Fruit fly (Drosophila melanogaster) whole organism, embryonic: ENCODE data around the gene Osi18.

Experiments used
- CG10979 ChIP-seq: fragments of 200-800 bp; sonication (Bioruptor generic); optimal IDR thresholded peaks from 2 replicates; lab custom pipeline; 2018; ENCODE audit warnings: missing biosample characterization, mild to moderate bottlenecking, missing genetic modification characterization, moderate library complexity
- CG11695 ChIP-seq: fragments of 200-800 bp; sonication (Bioruptor generic); IDR thresholded peaks from 3 replicates; pipeline ENCODE4 v1.3.6; 2022; ENCODE audit warnings: missing biosample characterization, missing genetic modification characterization
- CG11723 ChIP-seq: fragments of 200-800 bp; sonication (Bioruptor generic); optimal IDR thresholded peaks from 2 replicates; lab custom pipeline; 2017; ENCODE audit warnings: missing biosample characterization, mild to moderate bottlenecking, missing genetic modification characterization
- CG14050 ChIP-seq: fragments of 200-800 bp; sonication (Bioruptor generic); IDR thresholded peaks from 3 replicates; pipeline ENCODE4 v1.3.6; 2022; ENCODE audit warnings: missing biosample characterization, missing genetic modification characterization
- CG14860 ChIP-seq: fragments of 200-800 bp; sonication (Bioruptor generic); IDR thresholded peaks from 3 replicates; pipeline ENCODE4 v1.3.6; 2022; ENCODE audit warnings: missing biosample characterization, missing genetic modification characterization; ENCODE audit not compliant: partially characterized antibody
- CG15601 ChIP-seq: fragments of 200-800 bp; sonication (Bioruptor generic); optimal IDR thresholded peaks from 3 replicates; lab custom pipeline; 2019; ENCODE audit warnings: missing biosample characterization, mild to moderate bottlenecking, missing genetic modification characterization, moderate library complexity
- CG1603 ChIP-seq: fragments of 200-800 bp; sonication (Bioruptor generic); optimal IDR thresholded peaks from 2 replicates; lab custom pipeline; 2019; ENCODE audit warnings: missing biosample characterization, mild to moderate bottlenecking, missing genetic modification characterization, moderate library complexity
- CG17186 ChIP-seq: fragments of 200-800 bp; sonication (Bioruptor generic); optimal IDR thresholded peaks from 3 replicates; lab custom pipeline; 2017; ENCODE audit warnings: missing biosample characterization, missing genetic modification reagents, missing genetic modification characterization
- CG2120 ChIP-seq: fragments of 200-800 bp; sonication (Bioruptor generic); optimal IDR thresholded peaks from 3 replicates; lab custom pipeline; 2016; ENCODE audit warnings: missing biosample characterization, missing genetic modification characterization
- CG32532 ChIP-seq: fragments of 200-800 bp; sonication (Bioruptor generic); IDR thresholded peaks from 2 replicates; pipeline ENCODE4 v1.3.6; 2022; ENCODE audit warnings: missing biosample characterization, missing genetic modification characterization
- CG34224 ChIP-seq: fragments of 200-800 bp; sonication (Bioruptor generic); IDR thresholded peaks from 3 replicates; pipeline ENCODE4 v1.3.6; 2022; ENCODE audit warnings: missing biosample characterization, missing genetic modification characterization; ENCODE audit not compliant: partially characterized antibody
- CG3995 ChIP-seq: fragments of 200-800 bp; sonication (Bioruptor generic); optimal IDR thresholded peaks from 3 replicates; lab custom pipeline; 2016; ENCODE audit warnings: missing biosample characterization, missing genetic modification characterization
- CG6689 ChIP-seq: fragments of 200-800 bp; sonication (Bioruptor generic); IDR thresholded peaks from 2 replicates; pipeline ENCODE4 v1.3.6; 2022; ENCODE audit warnings: missing biosample characterization, missing genetic modification characterization
- CG9727 ChIP-seq: fragments of 200-800 bp; sonication (Bioruptor generic); optimal IDR thresholded peaks from 3 replicates; lab custom pipeline; 2017; ENCODE audit warnings: missing biosample characterization, mild to moderate bottlenecking, missing genetic modification characterization
- CG9797 ChIP-seq: fragments of 200-800 bp; sonication (Bioruptor generic); optimal IDR thresholded peaks from 3 replicates; lab custom pipeline; 2018; ENCODE audit warnings: missing biosample characterization, mild to moderate bottlenecking, missing genetic modification characterization
- CrebB ChIP-seq: fragments of 200-800 bp; sonication (Bioruptor generic); optimal IDR thresholded peaks from 3 replicates; lab custom pipeline; 2018; ENCODE audit warnings: missing biosample characterization, mild to moderate bottlenecking, missing genetic modification characterization
- Doc3 ChIP-seq: fragments of 200-800 bp; sonication (Bioruptor generic); IDR thresholded peaks from 3 replicates; pipeline ENCODE4 v1.3.6; 2022; ENCODE audit warnings: missing biosample characterization, missing genetic modification characterization; ENCODE audit not compliant: partially characterized antibody
- Dp ChIP-seq: fragments of 200-800 bp; sonication (Bioruptor generic); optimal IDR thresholded peaks from 2 replicates; lab custom pipeline; 2018; ENCODE audit warnings: missing biosample characterization, mild to moderate bottlenecking, missing genetic modification characterization, moderate library complexity
- Ets65A ChIP-seq: fragments of 200-800 bp; sonication (Bioruptor generic); peaks from one replicate; lab custom pipeline; 2016; ENCODE audit warnings: missing biosample characterization, missing genetic modification characterization
- Fer1 ChIP-seq: fragments of 200-800 bp; sonication (Bioruptor generic); optimal IDR thresholded peaks from 2 replicates; lab custom pipeline; 2017; ENCODE audit warnings: missing biosample characterization, mild to moderate bottlenecking, missing genetic modification characterization
- HmgD ChIP-seq: fragments of 200-800 bp; sonication (Bioruptor generic); optimal IDR thresholded peaks from 3 replicates; lab custom pipeline; 2016; ENCODE audit warnings: missing biosample characterization, missing genetic modification characterization
- Hr51 ChIP-seq, 2 experiments: fragments of 200-800 bp; sonication (Bioruptor generic); optimal IDR thresholded peaks; 2 replicates in 1 of 2; 3 replicates in 1 of 2; lab custom pipeline; 2016 to 2018; ENCODE audit warnings: missing biosample characterization in 2 of 2, missing genetic modification characterization in 2 of 2, mild to moderate bottlenecking in 1 of 2, moderate library complexity in 1 of 2
- Opbp ChIP-seq: fragments of 200-800 bp; sonication (Bioruptor generic); IDR thresholded peaks from 3 replicates; pipeline ENCODE4 v1.3.6; 2022; ENCODE audit warnings: missing biosample characterization, missing genetic modification characterization; ENCODE audit not compliant: partially characterized antibody
- PHDP ChIP-seq: fragments of 200-800 bp; sonication (Bioruptor generic); optimal IDR thresholded peaks from 3 replicates; lab custom pipeline; 2018; ENCODE audit warnings: missing biosample characterization, mild to moderate bottlenecking, missing genetic modification characterization, moderate library complexity
- Sin3A ChIP-seq: fragments of >200 bp; optimal IDR thresholded peaks from 2 replicates; lab custom pipeline; 2018
- YL-1 ChIP-seq: fragments of 200-800 bp; sonication (Bioruptor generic); optimal IDR thresholded peaks from 3 replicates; lab custom pipeline; 2017; ENCODE audit warnings: missing biosample characterization, mild to moderate bottlenecking, missing genetic modification characterization
- dan ChIP-seq: fragments of 200-800 bp; sonication (Bioruptor generic); IDR thresholded peaks from 2 replicates; pipeline ENCODE4 v1.3.6; 2022; ENCODE audit warnings: missing biosample characterization, missing genetic modification characterization
- dimm ChIP-seq: fragments of 200-800 bp; sonication (Bioruptor generic); IDR thresholded peaks from 2 replicates; pipeline ENCODE4 v1.3.6; 2022; ENCODE audit warnings: missing biosample characterization, missing genetic modification characterization
- eve ChIP-seq, 2 experiments: fragments of >200 bp; optimal IDR thresholded peaks; 2 replicates each; lab custom pipeline; 2017; ENCODE audit warnings: missing biosample characterization in 2 of 2, missing genetic modification characterization in 2 of 2
- gem ChIP-seq: fragments of 200-800 bp; sonication (Bioruptor generic); optimal IDR thresholded peaks from 2 replicates; lab custom pipeline; 2019; ENCODE audit warnings: missing biosample characterization, mild to moderate bottlenecking, missing genetic modification characterization, moderate library complexity
- gfzf ChIP-seq: fragments of 200-800 bp; sonication (Bioruptor generic); optimal IDR thresholded peaks from 2 replicates; lab custom pipeline; 2016; ENCODE audit warnings: missing biosample characterization, mild to moderate bottlenecking, missing genetic modification characterization, moderate library complexity
- gsb-n ChIP-seq: fragments of 200-800 bp; sonication (Bioruptor generic); optimal IDR thresholded peaks from 3 replicates; lab custom pipeline; 2018; ENCODE audit warnings: missing biosample characterization, mild to moderate bottlenecking, missing genetic modification characterization
- gt ChIP-seq: fragments of 200-800 bp; sonication (Bioruptor generic); IDR thresholded peaks from 2 replicates; pipeline ENCODE4 v1.3.6; 2022; ENCODE audit warnings: missing biosample characterization, missing genetic modification characterization
- hbn ChIP-seq: fragments of 200-800 bp; sonication (Bioruptor generic); IDR thresholded peaks from 2 replicates; pipeline ENCODE4 v1.3.6; 2022; ENCODE audit warnings: missing biosample characterization, missing genetic modification characterization; ENCODE audit not compliant: partially characterized antibody
- inv ChIP-seq: fragments of 200-800 bp; sonication (Bioruptor generic); IDR thresholded peaks from 2 replicates; pipeline ENCODE4 v1.3.6; 2022; ENCODE audit warnings: missing biosample characterization, missing genetic modification characterization; ENCODE audit not compliant: partially characterized antibody
- knrl ChIP-seq: fragments of 200-800 bp; sonication (Bioruptor generic); IDR thresholded peaks from 3 replicates; pipeline ENCODE4 v1.3.6; 2022; ENCODE audit warnings: missing biosample characterization, missing genetic modification characterization; ENCODE audit not compliant: partially characterized antibody
- mld ChIP-seq: fragments of 200-800 bp; sonication (Bioruptor generic); IDR thresholded peaks from 3 replicates; pipeline ENCODE4 v1.3.6; 2022; ENCODE audit warnings: missing biosample characterization, missing genetic modification characterization; ENCODE audit not compliant: partially characterized antibody
- nau ChIP-seq: fragments of 200-800 bp; sonication (Bioruptor generic); optimal IDR thresholded peaks from 3 replicates; lab custom pipeline; 2017; ENCODE audit warnings: missing biosample characterization, mild to moderate bottlenecking, missing genetic modification characterization, missing genetic modification reagents
- nerfin-2 ChIP-seq: fragments of 200-800 bp; sonication (Bioruptor generic); IDR thresholded peaks from 2 replicates; pipeline ENCODE4 v1.3.6; 2022; ENCODE audit warnings: missing biosample characterization, missing genetic modification characterization; ENCODE audit not compliant: partially characterized antibody
- pb ChIP-seq: fragments of 200-800 bp; sonication (Bioruptor generic); optimal IDR thresholded peaks from 3 replicates; lab custom pipeline; 2016; ENCODE audit warnings: missing biosample characterization, missing genetic modification characterization
- pfk ChIP-seq: fragments of 200-800 bp; sonication (Bioruptor generic); optimal IDR thresholded peaks from 2 replicates; lab custom pipeline; 2018; ENCODE audit warnings: missing biosample characterization, mild to moderate bottlenecking, missing genetic modification characterization, moderate library complexity
- sd ChIP-seq: fragments of 200-800 bp; sonication (Bioruptor generic); optimal IDR thresholded peaks from 3 replicates; lab custom pipeline; 2018; ENCODE audit warnings: missing biosample characterization, mild to moderate bottlenecking, missing genetic modification characterization, moderate library complexity
- slbo ChIP-seq: fragments of 200-800 bp; sonication (Bioruptor generic); IDR thresholded peaks from 2 replicates; pipeline ENCODE4 v1.3.6; 2022; ENCODE audit warnings: missing biosample characterization, missing genetic modification characterization
- sqz ChIP-seq: fragments of 200-800 bp; sonication (Bioruptor generic); optimal IDR thresholded peaks from 3 replicates; lab custom pipeline; 2018; ENCODE audit warnings: missing biosample characterization, mild to moderate bottlenecking, missing genetic modification characterization
- tna ChIP-seq: fragments of 200-800 bp; sonication (Bioruptor generic); IDR thresholded peaks from 2 replicates; pipeline ENCODE4 v1.3.6; 2022; ENCODE audit warnings: missing biosample characterization, missing genetic modification characterization; ENCODE audit not compliant: partially characterized antibody
- trem ChIP-seq: fragments of 200-800 bp; optimal IDR thresholded peaks from 3 replicates; lab custom pipeline; 2019; ENCODE audit warnings: missing biosample characterization, mild to moderate bottlenecking, missing genetic modification characterization, moderate library complexity
- wor ChIP-seq: fragments of 200-800 bp; sonication (Bioruptor generic); IDR thresholded peaks from 2 replicates; pipeline ENCODE4 v1.3.6; 2022; ENCODE audit warnings: missing biosample characterization, missing genetic modification characterization

The Osi18 gene

DNA sequence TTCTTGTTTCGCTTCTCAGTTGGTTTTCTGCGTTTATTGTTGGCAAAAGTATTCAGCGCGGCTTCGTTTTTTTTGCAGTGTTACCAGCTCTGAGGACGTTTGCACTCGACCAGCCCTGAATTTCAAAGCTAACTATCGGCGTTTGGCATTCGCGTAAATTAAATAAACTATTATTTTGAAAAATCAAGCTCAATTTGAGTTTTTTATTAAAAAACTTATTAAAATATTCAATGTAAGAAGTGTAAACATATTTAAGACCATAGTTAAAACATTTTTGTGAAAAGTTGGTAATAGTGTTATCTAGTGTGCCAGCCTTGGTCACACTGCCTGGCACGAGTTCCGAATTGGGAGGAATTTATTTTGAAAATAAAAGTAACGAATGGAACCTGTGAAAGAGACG lies 15.8 kb downstream of the Osi18 start, which contains the start of the genes SmD2 and CG18048 (continued):
- TF ChIP-seq CG32532 (GFP tag; lab: Robert Waterston, UW) = no peak
- TF ChIP-seq CG9797 (GFP tag; lab: Kevin White, UChicago) = peak; percentile 88
- no peak for TF ChIP-seq nau (GFP tag; lab: Kevin White, UChicago)
- no peak for TF ChIP-seq CG14050 (GFP tag; lab: Robert Waterston, UW)

DNA sequence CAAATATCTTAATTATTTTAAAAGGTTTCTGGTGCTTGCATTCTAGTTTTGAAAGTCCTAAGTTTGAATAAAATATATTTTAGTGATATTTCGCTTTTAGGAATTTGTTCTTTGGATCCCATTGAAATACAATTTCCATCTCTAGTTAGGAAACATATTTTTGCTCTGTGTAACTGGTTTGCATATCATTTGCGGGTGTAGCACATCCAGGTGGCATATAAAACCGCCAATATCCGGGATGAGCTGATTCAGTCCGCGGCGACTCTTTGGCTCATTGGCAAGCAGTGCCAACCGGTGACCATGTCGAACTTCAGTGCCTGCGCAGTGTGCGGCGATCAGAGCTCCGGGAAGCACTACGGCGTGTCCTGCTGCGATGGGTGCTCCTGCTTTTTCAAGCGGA lies 18.9 kb downstream of the Osi18 start, which contains the start of gene Hr83:
TSS of gene Hr83 (plus strand) at position 301 of the 400 bp plus-strand sequence.
- TF ChIP-seq eve (GFP tag; optimal IDR thresholded peaks at IDR 0.05; lab: Kevin White, UChicago) (no peak), dan (no peak), HmgD (GFP tag; lab: Kevin White, UChicago) (no peak), CG6689 (GFP tag; lab: Robert Waterston, UW) (no peak), wor (GFP tag; lab: Robert Waterston, UW) (no peak), inv (GFP tag; lab: Robert Waterston, UW) (0 out of 2 replicates have a peak, but pooled peaks have one; percentile 12), sd (tag; lab: Kevin White, UChicago) (no peak), pb (GFP tag; lab: Kevin White, UChicago) (no peak), gsb-n (tag; lab: Kevin White, UChicago) (no peak), gem (tag; lab: Kevin White, UChicago) (peak; percentile 19), Ets65A (GFP tag; lab: Kevin White, UChicago) (no peak), gt (no peak), sqz (GFP tag; lab: Kevin White, UChicago) (no peak), knrl (GFP tag; lab: Robert Waterston, UW) (no peak), CG11723 (GFP tag; lab: Kevin White, UChicago) (no peak), dimm (GFP tag; lab: Robert Waterston, UW) (no peak), CG14860 (GFP tag; lab: Robert Waterston, UW) (no peak), CG10979 (peak; percentile 6)

dm6 chr3R:6350755-6351154 lies 20.7 kb downstream of the Osi18 start, which contains the start of gene Pak:
Gene Pak (plus strand): TSS chr3R:6350896.
- TF ChIP-seq pfk (GFP tag; lab: Kevin White, UChicago) = no peak
- peak; percentile 82 for TF ChIP-seq nerfin-2 (GFP tag; lab: Robert Waterston, UW)
- TF ChIP-seq Dp (GFP tag; lab: Kevin White, UChicago) = peak; percentile 64
- peak; percentile 96 for TF ChIP-seq Opbp
- no peak; the same call in 2 of the 3 replicates for TF ChIP-seq CG11695
- peak; percentile 26 for TF ChIP-seq CG2120 (GFP tag; lab: Kevin White, UChicago)
- TF ChIP-seq CG15601 (tag; lab: Kevin White, UChicago) = peak; percentile 3
- peak; percentile 98 for TF ChIP-seq CG3995 (GFP tag; lab: Kevin White, UChicago)
- peak; percentile 33; the same call in 1 of the 2 replicates for TF ChIP-seq slbo (GFP tag; lab: Robert Waterston, UW)
- peak; percentile 68 for TF ChIP-seq CG1603
- peak; percentile 15 for TF ChIP-seq YL-1 (GFP tag; lab: Kevin White, UChicago)
- TF ChIP-seq Hr51 (GFP tag; optimal IDR thresholded peaks at IDR 0.05; lab: Kevin White, UChicago) = no peak
- no peak for TF ChIP-seq CG9727
- TF ChIP-seq hbn = peak; percentile 89
- peak; percentile 86 for TF ChIP-seq CG34224
- peak; percentile 25 for TF ChIP-seq CG17186
- TF ChIP-seq trem = peak; percentile 54
- peak; percentile 91 for TF ChIP-seq Doc3 (GFP tag; lab: Robert Waterston, UW)
- TF ChIP-seq CrebB = no peak
- TF ChIP-seq mld (GFP tag; lab: Robert Waterston, UW) = peak; percentile 93
- TF ChIP-seq Sin3A (lab: Kevin White, UChicago) = peak; percentile 44
- no peak for TF ChIP-seq Fer1 (GFP tag; lab: Kevin White, UChicago)
- TF ChIP-seq tna (GFP tag; lab: Robert Waterston, UW) = peak; percentile 93
- TF ChIP-seq PHDP = no peak
- peak; percentile 56 for TF ChIP-seq gfzf
